Fruit fly (Drosophila melanogaster) whole organism, embryonic: ENCODE data around the gene Doc2.

Source experiments
- ATbp ChIP-seq: fragments of 200-800 bp; sonication (Bioruptor generic); optimal IDR thresholded peaks from 2 replicates; lab custom pipeline; 2017; ENCODE audit warnings: missing biosample characterization, mild to moderate bottlenecking, missing genetic modification characterization, missing genetic modification reagents
- Bgb ChIP-seq: fragments of 200-800 bp; sonication (Bioruptor generic); IDR thresholded peaks from 2 replicates; pipeline ENCODE4 v1.3.6; 2022; ENCODE audit warnings: missing biosample characterization, missing genetic modification characterization; ENCODE audit not compliant: partially characterized antibody
- CG10431 ChIP-seq: fragments of 200-800 bp; sonication (Bioruptor generic); optimal IDR thresholded peaks from 3 replicates; lab custom pipeline; 2018; ENCODE audit warnings: missing biosample characterization, mild to moderate bottlenecking, missing genetic modification characterization
- CG10543 ChIP-seq: fragments of 200-800 bp; sonication (Bioruptor generic); optimal IDR thresholded peaks from 3 replicates; lab custom pipeline; 2017; ENCODE audit warnings: missing biosample characterization, mild to moderate bottlenecking, missing genetic modification characterization, moderate library complexity
- CG12104 ChIP-seq: fragments of 200-800 bp; sonication (Bioruptor generic); optimal IDR thresholded peaks from 3 replicates; lab custom pipeline; 2016; ENCODE audit warnings: missing biosample characterization, missing genetic modification characterization
- CG1233 ChIP-seq: fragments of 200-800 bp; sonication (Bioruptor generic); optimal IDR thresholded peaks from 4 replicates; lab custom pipeline; 2018; ENCODE audit warnings: missing biosample characterization, mild to moderate bottlenecking, missing genetic modification characterization
- CG14014 ChIP-seq: fragments of 200-800 bp; sonication (Bioruptor generic); IDR thresholded peaks from 2 replicates; pipeline ENCODE4 v1.3.6; 2022; ENCODE audit warnings: missing biosample characterization, missing genetic modification characterization
- CG14710 ChIP-seq: fragments of 200-800 bp; sonication (Bioruptor generic); optimal IDR thresholded peaks from 3 replicates; lab custom pipeline; 2019; ENCODE audit warnings: missing biosample characterization, mild to moderate bottlenecking, missing genetic modification characterization, moderate library complexity
- CG15269 ChIP-seq: fragments of 200-800 bp; sonication (Bioruptor generic); optimal IDR thresholded peaks from 2 replicates; lab custom pipeline; 2018; ENCODE audit warnings: missing biosample characterization, mild to moderate bottlenecking, missing genetic modification characterization, moderate library complexity
- CG1647 ChIP-seq: fragments of 200-800 bp; sonication (Bioruptor generic); optimal IDR thresholded peaks from 3 replicates; lab custom pipeline; 2016; ENCODE audit warnings: missing biosample characterization, missing genetic modification characterization
- CG16813 ChIP-seq: fragments of 200-800 bp; sonication (Bioruptor generic); IDR thresholded peaks from 3 replicates; pipeline ENCODE4 v1.3.6; 2022; ENCODE audit warnings: missing biosample characterization, missing genetic modification characterization; ENCODE audit not compliant: partially characterized antibody
- CG2712 ChIP-seq: fragments of 200-800 bp; optimal IDR thresholded peaks from 3 replicates; lab custom pipeline; 2019; ENCODE audit warnings: missing biosample characterization, mild to moderate bottlenecking, missing genetic modification characterization, moderate library complexity
- CG4404 ChIP-seq: fragments of 200-800 bp; sonication (Bioruptor generic); IDR thresholded peaks from 2 replicates; pipeline ENCODE4 v1.3.6; 2022; ENCODE audit warnings: missing biosample characterization, missing genetic modification characterization
- CG4707 ChIP-seq: fragments of 200-800 bp; sonication (Bioruptor generic); optimal IDR thresholded peaks from 2 replicates; lab custom pipeline; 2018; ENCODE audit warnings: missing biosample characterization, mild to moderate bottlenecking, missing genetic modification characterization, moderate library complexity
- CG6272 ChIP-seq: fragments of 200-800 bp; sonication (Bioruptor generic); IDR thresholded peaks from 2 replicates; pipeline ENCODE4 v1.3.6; 2022; ENCODE audit warnings: missing biosample characterization, missing genetic modification characterization
- CG8089 ChIP-seq: fragments of 200-800 bp; sonication (Bioruptor generic); optimal IDR thresholded peaks from 3 replicates; lab custom pipeline; 2016; ENCODE audit warnings: missing biosample characterization, missing genetic modification characterization
- CG8478 ChIP-seq: fragments of >200 bp; optimal IDR thresholded peaks from 2 replicates; lab custom pipeline; 2018
- Dref ChIP-seq: fragments of 200-800 bp; sonication (Bioruptor generic); IDR thresholded peaks from 2 replicates; pipeline ENCODE4 v1.3.6; 2022; ENCODE audit warnings: missing biosample characterization, missing genetic modification characterization
- Eip74EF ChIP-seq, 2 experiments: fragments of 200-800 bp in 1 of 2; fragments of >200 bp in 1 of 2; sonication (Bioruptor generic) in 1 of 2; optimal IDR thresholded peaks; 2 replicates each; lab custom pipeline; 2017 to 2019; ENCODE audit warnings: missing biosample characterization in 2 of 2, missing genetic modification characterization in 2 of 2, mild to moderate bottlenecking in 1 of 2, moderate library complexity in 1 of 2
- Ets65A ChIP-seq: fragments of 200-800 bp; sonication (Bioruptor generic); peaks from one replicate; lab custom pipeline; 2016; ENCODE audit warnings: missing biosample characterization, missing genetic modification characterization
- MBD-R2 ChIP-seq: fragments of 200-800 bp; sonication (Bioruptor generic); IDR thresholded peaks from 2 replicates; pipeline ENCODE4 v1.3.6; 2022; ENCODE audit warnings: missing biosample characterization, missing genetic modification characterization
- MTF-1 ChIP-seq: fragments of 200-800 bp; sonication (Bioruptor generic); optimal IDR thresholded peaks from 2 replicates; lab custom pipeline; 2018; ENCODE audit warnings: missing biosample characterization, mild to moderate bottlenecking, missing genetic modification characterization, borderline replicate concordance
- Max ChIP-seq: fragments of 200-800 bp; sonication (Bioruptor generic); optimal IDR thresholded peaks from 2 replicates; lab custom pipeline; 2016; ENCODE audit warnings: missing biosample characterization, mild to moderate bottlenecking, missing genetic modification characterization
- Sin3A ChIP-seq: fragments of >200 bp; optimal IDR thresholded peaks from 2 replicates; lab custom pipeline; 2018
- Trl ChIP-seq, 3 experiments: fragments of >200 bp in 2 of 3; fragments of 200-800 bp in 1 of 3; sonication (Bioruptor generic) in 1 of 3; optimal IDR thresholded peaks; 2 replicates in 1 of 3; 3 replicates in 2 of 3; lab custom pipeline; 2016 to 2017; ENCODE audit warnings: missing biosample characterization in 1 of 3, missing genetic modification characterization in 1 of 3
- amos ChIP-seq: fragments of 200-800 bp; sonication (Bioruptor generic); IDR thresholded peaks from 2 replicates; pipeline ENCODE4 v1.3.6; 2022; ENCODE audit warnings: missing biosample characterization, missing genetic modification characterization; ENCODE audit not compliant: partially characterized antibody
- ato ChIP-seq: fragments of 200-800 bp; sonication (Bioruptor generic); IDR thresholded peaks from 2 replicates; pipeline ENCODE4 v1.3.6; 2022; ENCODE audit warnings: missing biosample characterization, missing genetic modification characterization; ENCODE audit not compliant: partially characterized antibody
- btn ChIP-seq: fragments of 200-800 bp; sonication (Bioruptor generic); optimal IDR thresholded peaks from 2 replicates; lab custom pipeline; 2016; ENCODE audit warnings: missing biosample characterization, missing genetic modification characterization
- croc ChIP-seq: fragments of 200-800 bp; sonication (Bioruptor generic); conservative IDR thresholded peaks from 3 replicates; pipeline ENCODE4 v1.3.6; 2022; ENCODE audit warnings: missing biosample characterization, missing genetic modification characterization
- ewg ChIP-seq: fragments of 200-800 bp; sonication (Bioruptor generic); optimal IDR thresholded peaks from 3 replicates; lab custom pipeline; 2017; ENCODE audit warnings: mild to moderate bottlenecking, missing biosample characterization, missing genetic modification reagents, missing genetic modification characterization
- gt ChIP-seq: fragments of 200-800 bp; sonication (Bioruptor generic); IDR thresholded peaks from 2 replicates; pipeline ENCODE4 v1.3.6; 2022; ENCODE audit warnings: missing biosample characterization, missing genetic modification characterization
- ham ChIP-seq: fragments of 200-800 bp; sonication (Bioruptor generic); IDR thresholded peaks from 2 replicates; pipeline ENCODE4 v1.3.6; 2022; ENCODE audit warnings: missing biosample characterization, missing genetic modification characterization
- hb ChIP-seq: fragments of 200-800 bp; sonication (Bioruptor generic); IDR thresholded peaks from 3 replicates; pipeline ENCODE4 v1.3.6; 2022; ENCODE audit warnings: missing biosample characterization, missing genetic modification characterization; ENCODE audit not compliant: partially characterized antibody
- insv ChIP-seq, 2 experiments: fragments of 200-800 bp; sonication (Bioruptor generic); optimal IDR thresholded peaks; 3 replicates each; lab custom pipeline; 2016 to 2018; ENCODE audit warnings: missing biosample characterization in 2 of 2, missing genetic modification characterization in 2 of 2
- klu ChIP-seq: fragments of 200-800 bp; sonication (Bioruptor generic); IDR thresholded peaks from 2 replicates; pipeline ENCODE4 v1.3.6; 2022; ENCODE audit warnings: missing biosample characterization, missing genetic modification characterization
- lilli ChIP-seq: fragments of 200-800 bp; sonication (Bioruptor generic); optimal IDR thresholded peaks from 3 replicates; lab custom pipeline; 2016; ENCODE audit warnings: missing biosample characterization, missing genetic modification characterization
- lola ChIP-seq, 3 experiments: fragments of >200 bp in 2 of 3; fragments of 200-800 bp in 1 of 3; sonication (Bioruptor generic) in 1 of 3; optimal IDR thresholded peaks; 2 replicates each; lab custom pipeline; 2017 to 2019; ENCODE audit warnings: missing biosample characterization in 3 of 3, missing genetic modification characterization in 3 of 3, mild to moderate bottlenecking in 1 of 3, moderate library complexity in 1 of 3
- mam ChIP-seq: fragments of 200-800 bp; sonication (Bioruptor generic); optimal IDR thresholded peaks from 3 replicates; lab custom pipeline; 2016; ENCODE audit warnings: missing biosample characterization, missing genetic modification characterization
- org-1 ChIP-seq: fragments of 200-800 bp; sonication (Bioruptor generic); optimal IDR thresholded peaks from 2 replicates; lab custom pipeline; 2017; ENCODE audit warnings: missing biosample characterization, missing genetic modification characterization
- pan ChIP-seq, 4 experiments: fragments of >200 bp in 3 of 4; fragments of 200-800 bp in 1 of 4; sonication (Bioruptor generic) in 1 of 4; optimal IDR thresholded peaks in 3 of 4; IDR thresholded peaks in 1 of 4; 2 replicates each; pipeline versions ENCODE4 v1.3.6 to Lab custom; 2017 to 2022; ENCODE audit warnings: missing biosample characterization in 2 of 4, missing genetic modification characterization in 2 of 4, mixed read lengths in 1 of 4
- pfk ChIP-seq: fragments of 200-800 bp; sonication (Bioruptor generic); optimal IDR thresholded peaks from 2 replicates; lab custom pipeline; 2018; ENCODE audit warnings: missing biosample characterization, mild to moderate bottlenecking, missing genetic modification characterization, moderate library complexity
- pita ChIP-seq: fragments of 200-800 bp; sonication (Bioruptor generic); optimal IDR thresholded peaks from 2 replicates; lab custom pipeline; 2017; ENCODE audit warnings: missing biosample characterization, mild to moderate bottlenecking, missing genetic modification characterization
- pum ChIP-seq: fragments of 200-800 bp; sonication (Bioruptor generic); optimal IDR thresholded peaks from 2 replicates; lab custom pipeline; 2016; ENCODE audit warnings: missing biosample characterization, missing genetic modification characterization
- salm ChIP-seq: fragments of 200-800 bp; sonication (Bioruptor generic); optimal IDR thresholded peaks from 2 replicates; lab custom pipeline; 2018; ENCODE audit warnings: missing biosample characterization, mild to moderate bottlenecking, missing genetic modification characterization
- seq ChIP-seq: fragments of 200-800 bp; sonication (Bioruptor generic); IDR thresholded peaks from 2 replicates; pipeline ENCODE4 v1.3.6; 2022; ENCODE audit warnings: missing biosample characterization, missing genetic modification characterization
- sob ChIP-seq: fragments of 200-800 bp; sonication (Bioruptor generic); IDR thresholded peaks from 2 replicates; pipeline ENCODE4 v1.3.6; 2022; ENCODE audit warnings: missing biosample characterization, missing genetic modification characterization
- stc ChIP-seq: fragments of 200-800 bp; sonication (Bioruptor generic); IDR thresholded peaks from 2 replicates; pipeline ENCODE4 v1.3.6; 2022; ENCODE audit warnings: missing biosample characterization, missing genetic modification characterization
- tap ChIP-seq: fragments of 200-800 bp; optimal IDR thresholded peaks from 3 replicates; lab custom pipeline; 2019; ENCODE audit warnings: missing biosample characterization, mild to moderate bottlenecking, missing genetic modification characterization, moderate library complexity
- tio ChIP-seq: fragments of 200-800 bp; sonication (Bioruptor generic); optimal IDR thresholded peaks from 2 replicates; lab custom pipeline; 2017; ENCODE audit warnings: missing biosample characterization, missing genetic modification characterization, inconsistent platforms
- trh ChIP-seq: fragments of 200-800 bp; sonication (Bioruptor generic); optimal IDR thresholded peaks from 2 replicates; lab custom pipeline; 2016; ENCODE audit warnings: missing biosample characterization, missing genetic modification characterization

The Doc2 gene

DNA sequence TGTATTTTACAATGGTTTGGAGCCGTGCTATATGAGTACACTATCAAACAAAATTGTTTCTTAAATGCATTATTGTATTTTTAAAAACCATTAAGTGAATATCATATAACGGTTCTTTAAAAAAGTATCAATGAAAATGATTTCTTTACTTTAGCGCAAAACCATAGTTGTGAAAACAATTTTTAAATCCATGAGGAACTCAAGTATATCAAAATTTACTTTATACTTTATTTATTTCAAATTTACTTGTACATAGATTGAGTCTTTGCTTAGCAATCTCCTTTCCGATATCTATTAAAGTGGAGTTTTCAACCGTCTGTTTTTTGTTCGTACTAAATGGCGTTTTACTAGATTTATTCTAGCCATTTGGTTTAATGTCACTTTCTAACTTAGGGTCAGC lies 28.0 kb upstream of the Doc2 start, which contains the start of gene Argk2 (continued):
- TF ChIP-seq pum (GFP tag; lab: Kevin White, UChicago) (no peak), Trl (optimal IDR thresholded peaks at IDR 0.05; lab: Kevin White, UChicago) (no peak), Trl (GFP tag; optimal IDR thresholded peaks at IDR 0.05; lab: Kevin White, UChicago) (no peak), Ets65A (GFP tag; lab: Kevin White, UChicago) (no peak), klu (GFP tag; lab: Robert Waterston, UW) (no peak), Max (GFP tag; lab: Kevin White, UChicago) (no peak), org-1 (GFP tag; lab: Kevin White, UChicago) (no peak), tio (no peak), Bgb (GFP tag; lab: Robert Waterston, UW) (peak; percentile 50; the same call in 1 of the 2 replicates), trh (no peak), CG10431 (GFP tag; lab: Kevin White, UChicago) (no peak), lola (GFP tag; optimal IDR thresholded peaks at IDR 0.05; lab: Kevin White, UChicago) (no peak), CG14014 (GFP tag; lab: Robert Waterston, UW) (0 out of 2 replicates have a peak, but pooled peaks have one; percentile 16), insv (GFP tag; optimal IDR thresholded peaks at IDR 0.05; lab: Kevin White, UChicago) (no peak), seq (no peak), CG12104 (GFP tag; lab: Kevin White, UChicago) (no peak), CG16813 (GFP tag; lab: Robert Waterston, UW) (peak; percentile 33; the same call in 1 of the 3 replicates), CG2712 (tag; lab: Kevin White, UChicago) (peak; percentile 45), CG6272 (peak; percentile 10; the same call in 1 of the 2 replicates), ATbp (GFP tag; lab: Kevin White, UChicago) (no peak), MTF-1 (GFP tag; lab: Kevin White, UChicago) (no peak), MBD-R2 (GFP tag; lab: Robert Waterston, UW) (0 out of 2 replicates have a peak, but pooled peaks have one; percentile 22), salm (tag; lab: Kevin White, UChicago) (no peak), CG15269 (tag; lab: Kevin White, UChicago) (no peak), croc (GFP tag; lab: Robert Waterston, UW) (no peak), gt (no peak), CG8478 (lab: Kevin White, UChicago) (peak; percentile 87), Sin3A (lab: Kevin White, UChicago) (no peak), ato (GFP tag; lab: Robert Waterston, UW) (no peak), CG1647 (GFP tag; lab: Kevin White, UChicago) (no peak), CG10543 (no peak), pita (GFP tag; lab: Kevin White, UChicago) (peak; percentile 70), CG1233 (GFP tag; lab: Kevin White, UChicago) (no peak), pfk (GFP tag; lab: Kevin White, UChicago) (no peak), Eip74EF (GFP tag; optimal IDR thresholded peaks at IDR 0.05; lab: Kevin White, UChicago) (no peak), stc (GFP tag; lab: Robert Waterston, UW) (no peak), CG14710 (peak; percentile 30), pan (optimal IDR thresholded peaks at IDR 0.05; lab: Kevin White, UChicago) (no peak), pan (GFP tag; optimal IDR thresholded peaks at IDR 0.05 in 1 of 2, IDR thresholded peaks at IDR 0.05 in 1 of 2) (no peak), ham (GFP tag; lab: Robert Waterston, UW) (no peak), lilli (no peak), CG4404 (GFP tag; lab: Robert Waterston, UW) (no peak), ewg (GFP tag; lab: Kevin White, UChicago) (no peak), btn (no peak), tap (tag; lab: Kevin White, UChicago) (no peak), hb (GFP tag; lab: Robert Waterston, UW) (no peak), amos (peak; percentile 45; the same call in 1 of the 2 replicates), CG4707 (GFP tag; lab: Kevin White, UChicago) (no peak), CG8089 (GFP tag; lab: Kevin White, UChicago) (no peak), mam (GFP tag; lab: Kevin White, UChicago) (no peak), Dref (GFP tag; lab: Robert Waterston, UW) (no peak), sob (GFP tag; lab: Robert Waterston, UW) (no peak)
